Worm (Caenorhabditis elegans): ENCODE measurements around the gene mrp-6.

Gene mrp-6

ce11 chrX:4161938-4162337 lies 24.6 kb downstream of the mrp-6 start:
- TF ChIP-seq aha-1 (tag) (peak; percentile 90), unc-62 (GFP tag; optimal IDR thresholded peaks at IDR 0.05 in 1 of 2) (peak in 1 of 2 experiments; percentile 79), unc-62 (tag; optimal IDR thresholded peaks at IDR 0.05) (no peak), F49E8.2 (tag; optimal IDR thresholded peaks at IDR 0.05; ENCODE audit: borderline replicate concordance) (no peak)

- TF ChIP-seq rbr-2 (tag; optimal IDR thresholded peaks at IDR 0.05) (no peak), F49E8.2 (tag; optimal IDR thresholded peaks at IDR 0.05; ENCODE audit: borderline replicate concordance) (no peak), ctbp-1 (GFP tag; IDR thresholded peaks at IDR 0.05) (no peak), F37D6.2 (tag; optimal IDR thresholded peaks at IDR 0.05) (no peak), unc-62 (GFP tag; optimal IDR thresholded peaks at IDR 0.05 in 1 of 2) (peak in 1 of 2 experiments; percentile 99), unc-62 (tag; optimal IDR thresholded peaks at IDR 0.05) (no peak), vab-7 (GFP tag; IDR thresholded peaks at IDR 0.05) (no peak)
Measured at ce11 chrX:4159929-4160328, 26.6 kb downstream of the mrp-6 start.

ce11 chrX:4159185-4159871 lies 27.2 kb downstream of the mrp-6 start:
- TF ChIP-seq unc-62 (GFP tag; optimal IDR thresholded peaks at IDR 0.05 in 1 of 2) (peak in 1 of 2 experiments; percentile 20), unc-62 (tag; optimal IDR thresholded peaks at IDR 0.05) (no peak), ces-1 (GFP tag; optimal IDR thresholded peaks at IDR 0.05) (peak; percentile 56), nhr-10 (tag; optimal IDR thresholded peaks at IDR 0.05) (no peak), aha-1 (tag) (peak; percentile 28), nhr-6 (tag; optimal IDR thresholded peaks at IDR 0.05) (no peak)

DNA sequence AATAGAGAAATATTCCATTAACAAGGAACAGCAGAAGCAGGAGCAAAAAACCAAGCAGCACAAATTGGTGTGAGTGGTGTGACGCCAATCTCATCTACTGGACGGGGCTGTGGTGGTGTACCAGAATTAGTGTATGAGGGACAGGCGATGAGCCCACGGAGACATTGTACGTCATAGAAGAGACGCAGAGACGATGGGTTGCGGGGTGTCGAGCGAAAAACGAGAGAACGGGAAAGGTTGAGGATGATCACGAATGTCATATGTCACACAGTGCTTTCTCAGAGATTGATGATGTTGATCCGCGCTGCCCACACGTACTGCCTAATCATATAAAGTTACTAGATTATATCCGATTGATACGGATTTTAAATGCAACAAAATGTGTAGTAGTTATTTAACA lies 28.7 kb downstream of the mrp-6 start:
- no peak for TF ChIP-seq egl-43 (GFP tag; IDR thresholded peaks at IDR 0.05)
- TF ChIP-seq R02D3.7 (tag; optimal IDR thresholded peaks at IDR 0.05): no peak
- TF ChIP-seq daf-19 (GFP tag; conservative IDR thresholded peaks at IDR 0.05): no peak
- no peak for TF ChIP-seq lin-29 (GFP tag; IDR thresholded peaks at IDR 0.05)
- no peak for TF ChIP-seq nhr-25 (tag; optimal IDR thresholded peaks at IDR 0.05; ENCODE audit: borderline replicate concordance, insufficient read depth)
- TF ChIP-seq pha-4 (GFP tag; IDR thresholded peaks at IDR 0.05): no peak
- no peak for TF ChIP-seq pha-4 (tag; optimal IDR thresholded peaks at IDR 0.05)
- no peak for TF ChIP-seq Y5F2A.4 (GFP tag; optimal IDR thresholded peaks at IDR 0.05)
- TF ChIP-seq egl-27 (tag; optimal IDR thresholded peaks at IDR 0.05): no peak
- TF ChIP-seq nhr-111 (GFP tag; optimal IDR thresholded peaks at IDR 0.05): no peak
- TF ChIP-seq nhr-28 (tag; optimal IDR thresholded peaks at IDR 0.05): no peak
- TF ChIP-seq daf-12 (tag; optimal IDR thresholded peaks at IDR 0.05): no peak
- TF ChIP-seq ctbp-1 (GFP tag; IDR thresholded peaks at IDR 0.05): no peak
- TF ChIP-seq aha-1 (tag): peak; percentile 48
- TF ChIP-seq snpc-1.2 (GFP tag; IDR thresholded peaks at IDR 0.05): no peak
- TF ChIP-seq skn-1 (tag; optimal IDR thresholded peaks at IDR 0.05): no peak
- TF ChIP-seq ceh-28 (tag; optimal IDR thresholded peaks at IDR 0.05): no peak
- TF ChIP-seq F37D6.2 (tag; optimal IDR thresholded peaks at IDR 0.05): no peak
- no peak for TF ChIP-seq vab-7 (GFP tag; IDR thresholded peaks at IDR 0.05)
- TF ChIP-seq hlh-11 (tag; optimal IDR thresholded peaks at IDR 0.05): peak; percentile 43
- TF ChIP-seq ama-1 (optimal IDR thresholded peaks at IDR 0.05): no peak
- no peak for TF ChIP-seq sdz-12 (GFP tag; optimal IDR thresholded peaks at IDR 0.05)
- no peak for TF ChIP-seq snpc-4 (tag; optimal IDR thresholded peaks at IDR 0.05)
- TF ChIP-seq fos-1 (tag; optimal IDR thresholded peaks at IDR 0.05): no peak
- no peak for TF ChIP-seq arid-1 (GFP tag; conservative IDR thresholded peaks at IDR 0.05)
- no peak for TF ChIP-seq ceh-32 (tag; optimal IDR thresholded peaks at IDR 0.05; ENCODE audit: poor library complexity)
- TF ChIP-seq nhr-41 (GFP tag; IDR thresholded peaks at IDR 0.05): no peak
- no peak for TF ChIP-seq fkh-10 (GFP tag; optimal IDR thresholded peaks at IDR 0.05)
- TF ChIP-seq lin-38 (GFP tag; IDR thresholded peaks at IDR 0.05): no peak
- no peak for TF ChIP-seq zfp-3 (GFP tag; conservative IDR thresholded peaks at IDR 0.05)
- no peak for TF ChIP-seq duxl-1 (tag; optimal IDR thresholded peaks at IDR 0.05; ENCODE audit: poor library complexity)
- TF ChIP-seq ceh-62 (tag; optimal IDR thresholded peaks at IDR 0.05): no peak
- TF ChIP-seq jun-1 (tag; optimal IDR thresholded peaks at IDR 0.05): no peak
- no peak for TF ChIP-seq daf-8 (GFP tag; IDR thresholded peaks at IDR 0.05)
- TF ChIP-seq dpl-1 (GFP tag; optimal IDR thresholded peaks at IDR 0.05): no peak
- TF ChIP-seq Y105C5A.15 (GFP tag; IDR thresholded peaks at IDR 0.05): no peak
- no peak for TF ChIP-seq ztf-7 (tag; optimal IDR thresholded peaks at IDR 0.05)
- TF ChIP-seq mdl-1 (tag; optimal IDR thresholded peaks at IDR 0.05): peak in 1 of 2 experiments; percentile 41

Measured in whole organism, L4 larva.